Worm (Caenorhabditis elegans) whole organism, L1 larva: Measurements from ENCODE around the gene ell-1.
A peak's percentile ranks its signal among the peaks of the same experiment; 100 is the strongest.

ENCODE experiments used
- C04F5.9 ChIP-seq: sonication (generic microtip); optimal IDR thresholded peaks from 2 replicates; lab custom pipeline; 2016; ENCODE audit warnings: missing genetic modification characterization, missing compliant biosample characterization
- C16A3.4 ChIP-seq: fragments of 150-350 bp; optimal IDR thresholded peaks from 2 replicates; lab custom pipeline; 2014; ENCODE audit warnings: missing biosample characterization, missing genetic modification characterization
- C34B4.2 ChIP-seq: sonication (generic microtip); optimal IDR thresholded peaks from 2 replicates; lab custom pipeline; 2017; ENCODE audit warnings: mild to moderate bottlenecking, missing genetic modification characterization, missing compliant biosample characterization
- Y116A8C.19 ChIP-seq: sonication (generic microtip); optimal IDR thresholded peaks from 2 replicates; lab custom pipeline; 2016; ENCODE audit warnings: missing compliant biosample characterization, missing genetic modification characterization, borderline replicate concordance
- aha-1 ChIP-seq: fragments of 150-350 bp; optimal IDR thresholded peaks from 2 replicates; lab custom pipeline; 2014; ENCODE audit warnings: missing biosample characterization, missing genetic modification characterization
- alr-1 ChIP-seq: fragments of 200-800 bp; sonication (Bioruptor generic); optimal IDR thresholded peaks from 2 replicates; lab custom pipeline; 2018; ENCODE audit warnings: borderline replicate concordance, mild to moderate bottlenecking, missing genetic modification characterization, missing compliant biosample characterization
- blmp-1 ChIP-seq: fragments of 150-350 bp; optimal IDR thresholded peaks from 2 replicates; lab custom pipeline; 2014; ENCODE audit warnings: missing biosample characterization, missing genetic modification characterization
- ceh-63 ChIP-seq: fragments of 200-800 bp; sonication (Bioruptor generic); optimal IDR thresholded peaks from 2 replicates; lab custom pipeline; 2018; ENCODE audit warnings: mild to moderate bottlenecking, missing genetic modification characterization, missing compliant biosample characterization
- ceh-8 ChIP-seq: fragments of 200-800 bp; sonication (Bioruptor generic); optimal IDR thresholded peaks from 2 replicates; lab custom pipeline; 2018; ENCODE audit warnings: mild to moderate bottlenecking, missing genetic modification characterization, moderate library complexity, missing compliant biosample characterization
- ceh-90 ChIP-seq: sonication (generic microtip); optimal IDR thresholded peaks from 2 replicates; lab custom pipeline; 2016; ENCODE audit warnings: missing genetic modification characterization, missing compliant biosample characterization
- ces-1 ChIP-seq: fragments of 150-350 bp; optimal IDR thresholded peaks from 2 replicates; lab custom pipeline; 2014; ENCODE audit warnings: missing biosample characterization, missing genetic modification reagents, missing genetic modification characterization
- dpl-1 ChIP-seq, 3 experiments: fragments of 150-350 bp in 2 of 3; sonication (generic microtip) in 1 of 3; optimal IDR thresholded peaks; 2 replicates each; lab custom pipeline; 2014 to 2017; ENCODE audit warnings: missing biosample characterization in 3 of 3, missing genetic modification characterization in 3 of 3, missing genetic modification reagents in 3 of 3
- efl-1 ChIP-seq, 4 experiments: fragments of 150-350 bp; optimal IDR thresholded peaks in 3 of 4; peaks in 1 of 4; 1 replicate in 1 of 4; 2 replicates in 3 of 4; lab custom pipeline; 2014; ENCODE audit warnings: missing biosample characterization in 2 of 4, missing genetic modification characterization in 2 of 4, missing genetic modification reagents in 2 of 4
- egl-27 ChIP-seq, 2 experiments: fragments of 150-350 bp in 1 of 2; sonication (generic microtip); optimal IDR thresholded peaks; 3 replicates each; lab custom pipeline; 2017 to 2018; ENCODE audit warnings: missing biosample characterization in 2 of 2, missing genetic modification characterization in 2 of 2, missing genetic modification reagents in 2 of 2
- elt-2 ChIP-seq: sonication (generic microtip); optimal IDR thresholded peaks from 2 replicates; lab custom pipeline; 2016; ENCODE audit warnings: missing genetic modification characterization, mild to moderate bottlenecking, inconsistent platforms, missing compliant biosample characterization, missing genetic modification reagents
- fkh-10 ChIP-seq: sonication (generic microtip); optimal IDR thresholded peaks from 2 replicates; lab custom pipeline; 2017; ENCODE audit warnings: missing biosample characterization, missing genetic modification reagents, missing genetic modification characterization
- fkh-8 ChIP-seq: sonication (generic microtip); optimal IDR thresholded peaks from 2 replicates; lab custom pipeline; 2016; ENCODE audit warnings: mild to moderate bottlenecking, missing genetic modification characterization, missing compliant biosample characterization
- hlh-17 ChIP-seq: fragments of 200-800 bp; sonication (Bioruptor generic); optimal IDR thresholded peaks from 2 replicates; lab custom pipeline; 2018; ENCODE audit warnings: missing genetic modification characterization, mild to moderate bottlenecking, missing compliant biosample characterization, moderate library complexity, borderline replicate concordance
- hpl-2 ChIP-seq: fragments of 150-350 bp; optimal IDR thresholded peaks from 2 replicates; lab custom pipeline; 2014; ENCODE audit warnings: missing biosample characterization, missing genetic modification reagents, missing genetic modification characterization
- irx-1 ChIP-seq: sonication (generic microtip); optimal IDR thresholded peaks from 2 replicates; lab custom pipeline; 2016; ENCODE audit warnings: missing genetic modification characterization, missing compliant biosample characterization
- jun-1 ChIP-seq: fragments of 150-350 bp; optimal IDR thresholded peaks from 2 replicates; lab custom pipeline; 2014; ENCODE audit warnings: missing biosample characterization, missing genetic modification reagents, missing genetic modification characterization
- lin-14 ChIP-seq: fragments of 200-800 bp; sonication (Bioruptor generic); optimal IDR thresholded peaks from 2 replicates; lab custom pipeline; 2018; ENCODE audit warnings: mild to moderate bottlenecking, missing genetic modification characterization, moderate library complexity, missing compliant biosample characterization
- lin-35 ChIP-seq, 2 experiments: fragments of 150-350 bp; optimal IDR thresholded peaks; 2 replicates each; lab custom pipeline; 2014; ENCODE audit warnings: missing biosample characterization in 2 of 2, missing genetic modification characterization in 2 of 2, missing genetic modification reagents in 2 of 2
- lsy-2 ChIP-seq, 2 experiments: fragments of 150-350 bp; optimal IDR thresholded peaks; 2 replicates each; lab custom pipeline; 2014; ENCODE audit warnings: missing biosample characterization in 2 of 2, missing genetic modification characterization in 2 of 2
- mep-1 ChIP-seq: fragments of 150-350 bp; optimal IDR thresholded peaks from 2 replicates; lab custom pipeline; 2014; ENCODE audit warnings: missing biosample characterization, missing genetic modification characterization
- nhr-12 ChIP-seq: sonication (generic microtip); optimal IDR thresholded peaks from 2 replicates; lab custom pipeline; 2017; ENCODE audit warnings: missing biosample characterization, missing genetic modification characterization
- nhr-19 ChIP-seq: fragments of 200-800 bp; sonication (Bioruptor generic); conservative IDR thresholded peaks from 2 replicates; pipeline ENCODE4 v1.3.6; 2022; ENCODE audit warnings: missing genetic modification characterization, missing compliant biosample characterization
- nhr-20 ChIP-seq: sonication (generic microtip); optimal IDR thresholded peaks from 2 replicates; lab custom pipeline; 2016; ENCODE audit warnings: mild to moderate bottlenecking, missing genetic modification characterization, missing compliant biosample characterization
- nhr-47 ChIP-seq: sonication (generic microtip); optimal IDR thresholded peaks from 2 replicates; lab custom pipeline; 2016; ENCODE audit warnings: mild to moderate bottlenecking, missing genetic modification characterization, moderate library complexity, missing compliant biosample characterization
- nhr-71 ChIP-seq: sonication (generic microtip); optimal IDR thresholded peaks from 2 replicates; lab custom pipeline; 2016; ENCODE audit warnings: mild to moderate bottlenecking, missing genetic modification characterization, moderate library complexity, missing compliant biosample characterization
- nhr-76 ChIP-seq: sonication (generic microtip); optimal IDR thresholded peaks from 2 replicates; lab custom pipeline; 2017; ENCODE audit warnings: missing biosample characterization, missing genetic modification characterization
- nhr-77 ChIP-seq: fragments of 150-350 bp; optimal IDR thresholded peaks from 2 replicates; lab custom pipeline; 2014; ENCODE audit warnings: missing biosample characterization, missing genetic modification characterization
- nhr-84 ChIP-seq: sonication (generic microtip); optimal IDR thresholded peaks from 2 replicates; lab custom pipeline; 2017; ENCODE audit warnings: missing biosample characterization, missing genetic modification characterization
- nhr-85 ChIP-seq: sonication (generic microtip); peaks from one replicate; lab custom pipeline; 2016; ENCODE audit warnings: missing genetic modification characterization, inconsistent platforms, missing compliant biosample characterization
- nhr-90 ChIP-seq: sonication (generic microtip); optimal IDR thresholded peaks from 2 replicates; lab custom pipeline; 2016; ENCODE audit warnings: mild to moderate bottlenecking, missing genetic modification characterization, missing compliant biosample characterization; ENCODE audit not compliant: poor library complexity
- pag-3 ChIP-seq: sonication (generic microtip); optimal IDR thresholded peaks from 2 replicates; lab custom pipeline; 2017; ENCODE audit warnings: missing genetic modification characterization, mild to moderate bottlenecking, missing compliant biosample characterization, antibody characterized with exemption, borderline replicate concordance; ENCODE audit not compliant: insufficient read depth
- pqm-1 ChIP-seq: sonication (generic microtip); optimal IDR thresholded peaks from 3 replicates; lab custom pipeline; 2017; ENCODE audit warnings: missing biosample characterization, missing genetic modification characterization
- rnt-1 ChIP-seq: sonication (generic microtip); optimal IDR thresholded peaks from 2 replicates; lab custom pipeline; 2016; ENCODE audit warnings: mild to moderate bottlenecking, missing genetic modification characterization, moderate library complexity, missing compliant biosample characterization
- skn-1 ChIP-seq: fragments of 150-350 bp; optimal IDR thresholded peaks from 2 replicates; lab custom pipeline; 2014; ENCODE audit warnings: missing biosample characterization, missing genetic modification characterization
- snpc-4 ChIP-seq: fragments of 150-350 bp; optimal IDR thresholded peaks from 2 replicates; lab custom pipeline; 2014; ENCODE audit warnings: missing biosample characterization, missing genetic modification characterization
- snu-23 ChIP-seq: sonication (generic microtip); optimal IDR thresholded peaks from 2 replicates; lab custom pipeline; 2016; ENCODE audit warnings: missing genetic modification characterization, missing compliant biosample characterization
- sptf-1 ChIP-seq: fragments of 150-350 bp; optimal IDR thresholded peaks from 2 replicates; lab custom pipeline; 2014; ENCODE audit warnings: missing biosample characterization, missing genetic modification characterization
- sup-37 ChIP-seq: fragments of 200-800 bp; sonication (Bioruptor generic); optimal IDR thresholded peaks from 2 replicates; lab custom pipeline; 2018; ENCODE audit warnings: mild to moderate bottlenecking, missing genetic modification characterization, missing compliant biosample characterization
- swsn-7 ChIP-seq: sonication (generic microtip); optimal IDR thresholded peaks from 2 replicates; lab custom pipeline; 2016; ENCODE audit warnings: missing genetic modification characterization, missing compliant biosample characterization
- tbx-2 ChIP-seq: sonication (generic microtip); optimal IDR thresholded peaks from 2 replicates; lab custom pipeline; 2016; ENCODE audit warnings: missing genetic modification characterization, missing compliant biosample characterization
- tlp-1 ChIP-seq: fragments of 150-350 bp; optimal IDR thresholded peaks from 2 replicates; lab custom pipeline; 2014; ENCODE audit warnings: missing biosample characterization, missing genetic modification characterization
- xbp-1 ChIP-seq: sonication (generic microtip); optimal IDR thresholded peaks from 2 replicates; lab custom pipeline; 2016; ENCODE audit warnings: missing genetic modification characterization, missing compliant biosample characterization
- zag-1 ChIP-seq: fragments of 150-350 bp; optimal IDR thresholded peaks from 2 replicates; lab custom pipeline; 2014; ENCODE audit warnings: missing biosample characterization, missing genetic modification characterization
- zip-4 ChIP-seq: fragments of 200-800 bp; sonication (Bioruptor generic); optimal IDR thresholded peaks from 2 replicates; lab custom pipeline; 2018; ENCODE audit warnings: mild to moderate bottlenecking, missing genetic modification characterization, moderate library complexity, missing compliant biosample characterization

Gene ell-1

DNA sequence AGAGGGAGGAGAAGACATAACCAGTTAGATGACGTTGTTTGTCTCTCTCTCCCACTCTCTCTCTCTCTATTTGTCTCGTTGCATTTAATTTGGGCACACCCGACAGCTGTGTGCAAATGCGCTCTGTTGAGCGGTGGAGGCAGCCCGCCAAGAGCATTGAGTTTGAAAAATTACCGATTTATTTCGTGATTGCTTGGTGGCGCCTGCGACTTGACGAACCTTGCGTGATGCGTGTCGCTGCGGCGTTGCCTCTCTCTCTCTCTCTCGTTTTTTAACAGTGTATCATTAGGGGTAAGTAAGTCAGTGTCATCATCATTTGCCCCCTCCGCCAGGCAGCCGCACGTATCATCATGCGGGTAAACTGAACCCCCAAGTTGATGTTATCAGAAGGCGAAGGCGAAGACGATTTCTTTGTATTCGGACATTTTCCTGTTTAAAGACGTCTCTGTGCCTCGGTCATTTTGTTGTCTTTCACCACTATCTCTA, 11.9 kb downstream of the ell-1 start (continued):
- TF ChIP-seq hpl-2 (GFP tag; lab: Kevin White, UChicago) = no peak
- TF ChIP-seq efl-1 (optimal IDR thresholded peaks at IDR 0.05; lab: Kevin White, UChicago) = peak; percentile 71 to 82
- TF ChIP-seq efl-1 (GFP tag; optimal IDR thresholded peaks at IDR 0.05 in 1 of 2; lab: Kevin White, UChicago) = peak; percentile 76 to 97
- TF ChIP-seq snu-23 (GFP tag; lab: Kevin White, UChicago) = peak; percentile 77
- no peak for TF ChIP-seq aha-1 (tag; lab: Kevin White, UChicago)
- TF ChIP-seq sup-37 (GFP tag; lab: Kevin White, UChicago) = peak; percentile 7

DNA sequence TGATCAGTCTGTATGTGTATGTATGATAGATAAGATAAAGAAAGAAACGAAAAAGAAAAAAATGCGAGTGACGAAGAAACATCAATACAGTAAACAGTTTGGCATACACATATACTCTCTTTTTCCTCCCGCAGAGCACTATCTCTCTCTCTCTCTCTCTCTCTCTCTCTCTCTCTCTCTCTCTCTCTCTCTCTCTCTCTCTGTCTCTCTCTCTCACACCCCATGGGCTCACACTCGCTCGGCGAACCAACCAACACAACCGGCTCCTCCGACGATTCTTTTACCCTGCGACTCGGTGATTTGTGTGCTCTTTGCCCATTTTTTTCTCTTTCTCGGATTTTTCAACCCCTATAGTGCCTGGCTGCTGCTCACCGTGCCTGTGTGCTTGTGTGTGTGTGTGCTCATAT, 12.8 kb downstream of the ell-1 start:
- TF ChIP-seq irx-1 = peak; percentile 5
- no peak for TF ChIP-seq ceh-63 (GFP tag; lab: Kevin White, UChicago)
- TF ChIP-seq ces-1 (GFP tag; lab: Kevin White, UChicago) = no peak
- peak; percentile 68 for TF ChIP-seq nhr-71 (tag; lab: Kevin White, UChicago)
- no peak for TF ChIP-seq ceh-8 (GFP tag; lab: Kevin White, UChicago)
- TF ChIP-seq nhr-20 (tag; lab: Kevin White, UChicago) = peak; percentile 53
- TF ChIP-seq snpc-4 (tag; lab: Kevin White, UChicago) = no peak
- TF ChIP-seq nhr-77 (tag; lab: Kevin White, UChicago) = peak; percentile 73
- TF ChIP-seq nhr-85 (tag; lab: Kevin White, UChicago) = peak; percentile 54
- TF ChIP-seq nhr-90 (tag; lab: Kevin White, UChicago) = peak; percentile 60
- TF ChIP-seq egl-27 (tag; optimal IDR thresholded peaks at IDR 0.05; lab: Kevin White, UChicago) = no peak
- TF ChIP-seq mep-1 (tag; lab: Kevin White, UChicago) = no peak
- no peak for TF ChIP-seq nhr-84
- peak; percentile 12 for TF ChIP-seq zip-4 (GFP tag; lab: Kevin White, UChicago)
- peak; percentile 62 for TF ChIP-seq rnt-1 (tag; lab: Kevin White, UChicago)
- TF ChIP-seq skn-1 (tag; lab: Kevin White, UChicago) = peak; percentile 20
- TF ChIP-seq nhr-19 = peak; percentile 64
- peak; percentile 32 for TF ChIP-seq nhr-47
- peak; percentile 77 for TF ChIP-seq elt-2
- no peak for TF ChIP-seq sptf-1 (tag; lab: Kevin White, UChicago)
- TF ChIP-seq lin-35 (GFP tag; optimal IDR thresholded peaks at IDR 0.05; lab: Kevin White, UChicago) = peak in 1 of 2 experiments; percentile 24
- TF ChIP-seq zag-1 (tag; lab: Kevin White, UChicago) = no peak
- TF ChIP-seq aha-1 (tag; lab: Kevin White, UChicago) = no peak
- peak; percentile 3 for TF ChIP-seq C16A3.4 (tag; lab: Kevin White, UChicago)
- TF ChIP-seq xbp-1 (tag; lab: Kevin White, UChicago) = no peak
- peak; percentile 43 for TF ChIP-seq swsn-7
- TF ChIP-seq alr-1 (tag; lab: Kevin White, UChicago) = no peak
- no peak for TF ChIP-seq tlp-1
- TF ChIP-seq dpl-1 (GFP tag; optimal IDR thresholded peaks at IDR 0.05; lab: Kevin White, UChicago) = peak in 1 of 3 experiments; percentile 3
- no peak for TF ChIP-seq nhr-76 (tag; lab: Kevin White, UChicago)
- peak; percentile 48 for TF ChIP-seq C34B4.2 (tag; lab: Kevin White, UChicago)
- no peak for TF ChIP-seq blmp-1
- TF ChIP-seq snu-23 (GFP tag; lab: Kevin White, UChicago) = peak; percentile 5
- no peak for TF ChIP-seq fkh-10 (GFP tag; lab: Kevin White, UChicago)
- no peak for TF ChIP-seq C04F5.9 (tag; lab: Kevin White, UChicago)
- peak; percentile 68 for TF ChIP-seq sup-37 (GFP tag; lab: Kevin White, UChicago)
- TF ChIP-seq efl-1 (optimal IDR thresholded peaks at IDR 0.05; lab: Kevin White, UChicago) = peak; percentile 52 to 54
- peak; percentile 12 to 93 for TF ChIP-seq efl-1 (GFP tag; optimal IDR thresholded peaks at IDR 0.05 in 1 of 2; lab: Kevin White, UChicago)
- TF ChIP-seq lin-14 (GFP tag; lab: Kevin White, UChicago) = peak; percentile 67
- TF ChIP-seq ceh-90 (tag; lab: Kevin White, UChicago) = no peak
- TF ChIP-seq pag-3 (tag; lab: Kevin White, UChicago) = no peak
- no peak for TF ChIP-seq nhr-12
- TF ChIP-seq fkh-8 (tag; lab: Kevin White, UChicago) = no peak
- TF ChIP-seq hlh-17 (GFP tag; lab: Kevin White, UChicago) = no peak
- TF ChIP-seq lsy-2 (tag; optimal IDR thresholded peaks at IDR 0.05; lab: Kevin White, UChicago) = peak; percentile 43 to 44
- TF ChIP-seq jun-1 (tag; lab: Kevin White, UChicago) = peak; percentile 62
- TF ChIP-seq tbx-2 (tag; lab: Kevin White, UChicago) = peak; percentile 40
- no peak for TF ChIP-seq Y116A8C.19 (tag; lab: Kevin White, UChicago)
- no peak for TF ChIP-seq pqm-1 (tag; lab: Kevin White, UChicago)
